Worm (Caenorhabditis elegans) whole organism, mixed stage, embryonic: Measurements from ENCODE around the gene C33D9.6.

ENCODE experiments used
- blmp-1 ChIP-seq: fragments of 150-350 bp; optimal IDR thresholded peaks from 2 replicates; lab custom pipeline; 2014; ENCODE audit warnings: missing biosample characterization, missing genetic modification characterization
- ceh-39 ChIP-seq: fragments of 150-350 bp; optimal IDR thresholded peaks from 2 replicates; lab custom pipeline; 2014; ENCODE audit warnings: missing biosample characterization, missing genetic modification characterization
- ceh-43 ChIP-seq: fragments of 200-800 bp; sonication (Bioruptor generic); optimal IDR thresholded peaks from 2 replicates; lab custom pipeline; 2018; ENCODE audit warnings: mild to moderate bottlenecking, missing genetic modification characterization, moderate library complexity, missing compliant biosample characterization
- lin-32 ChIP-seq: fragments of 200-800 bp; sonication (Bioruptor generic); optimal IDR thresholded peaks from 2 replicates; lab custom pipeline; 2018; ENCODE audit warnings: mild to moderate bottlenecking, missing genetic modification characterization, missing compliant biosample characterization
- mab-5 ChIP-seq: fragments of 150-350 bp; optimal IDR thresholded peaks from 2 replicates; lab custom pipeline; 2014; ENCODE audit warnings: missing biosample characterization, missing genetic modification characterization
- mls-2 ChIP-seq: sonication (generic microtip); optimal IDR thresholded peaks from 2 replicates; lab custom pipeline; 2016; ENCODE audit warnings: mild to moderate bottlenecking, missing genetic modification characterization, moderate library complexity, missing compliant biosample characterization
- nhr-12 ChIP-seq: fragments of 150-350 bp; optimal IDR thresholded peaks from 2 replicates; lab custom pipeline; 2014; ENCODE audit warnings: missing biosample characterization, missing genetic modification characterization
- nhr-237 ChIP-seq: fragments of 150-350 bp; optimal IDR thresholded peaks from 2 replicates; lab custom pipeline; 2014; ENCODE audit warnings: missing biosample characterization, missing genetic modification characterization
- nhr-76 ChIP-seq: sonication (generic microtip); optimal IDR thresholded peaks from 2 replicates; lab custom pipeline; 2017; ENCODE audit warnings: missing biosample characterization, missing genetic modification characterization
- pha-4 ChIP-seq: fragments of 150-350 bp; optimal IDR thresholded peaks from 2 replicates; lab custom pipeline; 2018; ENCODE audit warnings: missing biosample characterization, missing genetic modification reagents, missing genetic modification characterization
- snpc-4 ChIP-seq: fragments of 150-350 bp; optimal IDR thresholded peaks from 2 replicates; lab custom pipeline; 2014; ENCODE audit warnings: missing biosample characterization, missing genetic modification characterization
- unc-39 ChIP-seq: fragments of 150-350 bp; optimal IDR thresholded peaks from 2 replicates; lab custom pipeline; 2014; ENCODE audit warnings: missing biosample characterization, missing genetic modification characterization
- unc-62 ChIP-seq: fragments of 150-350 bp; optimal IDR thresholded peaks from 2 replicates; lab custom pipeline; 2014; ENCODE audit warnings: missing biosample characterization, missing genetic modification reagents, missing genetic modification characterization

DNA sequence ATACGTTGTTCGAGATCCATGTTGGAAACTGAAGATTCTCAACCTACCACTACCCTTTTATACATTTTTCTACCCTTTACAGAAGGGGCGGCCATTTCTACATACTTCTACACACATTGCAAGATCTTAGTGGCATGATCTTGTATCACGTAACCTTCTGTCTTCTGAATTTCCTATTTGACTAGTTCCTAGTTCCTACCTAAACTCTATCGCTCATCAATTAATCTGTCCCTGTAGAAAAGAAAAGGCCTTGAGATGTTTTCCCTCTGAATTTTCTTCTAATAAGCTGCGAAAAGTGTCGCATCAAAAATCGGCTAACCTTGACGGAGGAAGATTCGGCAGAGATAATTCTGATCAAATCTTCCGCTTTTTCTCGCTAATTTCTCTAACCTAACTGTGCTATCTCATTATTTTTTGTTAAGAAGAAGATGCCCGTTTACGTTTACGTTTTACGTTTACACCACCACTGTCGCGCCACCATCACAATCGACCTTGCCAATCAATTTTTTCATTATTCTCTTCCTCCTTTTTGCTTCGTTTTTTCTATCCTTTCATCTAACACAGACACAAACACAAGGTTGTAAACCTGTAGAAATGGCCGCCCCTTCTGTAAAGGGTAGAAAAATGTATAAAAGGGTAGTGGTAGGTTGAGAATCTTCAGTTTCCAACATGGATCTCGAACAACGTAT lies 46.3 kb upstream of the C33D9.6 start, which contains the start of the genes col-117 and col-3:
- no peak for TF ChIP-seq nhr-12 (tag; lab: Kevin White, UChicago)
- TF ChIP-seq ceh-39 (tag; lab: Kevin White, UChicago): no peak
- TF ChIP-seq mab-5 (tag; lab: Kevin White, UChicago): no peak
- TF ChIP-seq ceh-43 (GFP tag; lab: Kevin White, UChicago): no peak
- TF ChIP-seq nhr-237 (tag; lab: Kevin White, UChicago): no peak
- TF ChIP-seq lin-32 (GFP tag; lab: Kevin White, UChicago): no peak
- TF ChIP-seq snpc-4 (tag; lab: Kevin White, UChicago): no peak
- TF ChIP-seq mls-2 (tag; lab: Kevin White, UChicago): no peak
- no peak for TF ChIP-seq unc-62 (GFP tag; lab: Kevin White, UChicago)
- TF ChIP-seq nhr-76 (tag; lab: Kevin White, UChicago): no peak
- no peak for TF ChIP-seq unc-39 (tag; lab: Kevin White, UChicago)
- no peak for TF ChIP-seq blmp-1
- TF ChIP-seq pha-4 (tag; lab: Kevin White, UChicago): no peak
